Worm (Caenorhabditis elegans) whole organism, young adult: ENCODE measurements around the gene K10C2.12.

Experiments
- F49E8.2 ChIP-seq: sonication (generic microtip); optimal IDR thresholded peaks from 3 replicates; lab custom pipeline; 2017; ENCODE audit warnings: missing genetic modification characterization, mild to moderate bottlenecking, missing compliant biosample characterization, antibody characterized with exemption, moderate library complexity; ENCODE audit not compliant: insufficient read depth
- T07F8.4 ChIP-seq: sonication (generic microtip); optimal IDR thresholded peaks from 2 replicates; lab custom pipeline; 2016; ENCODE audit warnings: mild to moderate bottlenecking, missing genetic modification characterization, moderate library complexity, missing compliant biosample characterization
- ets-4 ChIP-seq: fragments of 200-800 bp; sonication (Bioruptor generic); optimal IDR thresholded peaks from 2 replicates; lab custom pipeline; 2018; ENCODE audit warnings: mild to moderate bottlenecking, missing genetic modification characterization, missing compliant biosample characterization
- madf-10 ChIP-seq: sonication (generic microtip); optimal IDR thresholded peaks from 2 replicates; lab custom pipeline; 2016; ENCODE audit warnings: mild to moderate bottlenecking, missing genetic modification characterization, missing compliant biosample characterization
- snpc-3.4 ChIP-seq: sonication (generic microtip); optimal IDR thresholded peaks from 2 replicates; lab custom pipeline; 2017; ENCODE audit warnings: missing genetic modification characterization, mild to moderate bottlenecking, missing compliant biosample characterization, antibody characterized with exemption, moderate library complexity, missing genotype, missing genetic modification reagents

DNA sequence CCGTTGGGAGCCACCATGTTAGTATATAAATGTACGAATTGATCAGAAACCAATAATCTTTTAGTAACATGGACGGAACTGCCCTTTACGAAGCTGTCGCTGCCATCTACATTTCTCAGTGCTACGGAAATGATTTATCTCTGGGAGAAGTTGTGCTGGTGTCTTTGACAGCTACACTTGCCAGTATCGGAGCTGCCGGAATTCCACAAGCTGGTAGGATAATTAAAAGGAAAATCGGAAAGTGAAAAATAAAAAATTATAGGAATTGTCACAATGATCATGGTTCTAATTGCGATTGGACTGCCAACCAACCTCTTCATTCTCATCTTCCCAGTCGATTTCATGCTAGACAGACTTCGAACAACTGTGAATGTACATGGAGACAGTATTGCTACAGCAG, 14.7 kb downstream of the K10C2.12 start:
- no peak for TF ChIP-seq T07F8.4 (tag; lab: Kevin White, UChicago)
- TF ChIP-seq madf-10 (tag; lab: Kevin White, UChicago), result no peak
- no peak for TF ChIP-seq F49E8.2 (tag; lab: Kevin White, UChicago)
- no peak for TF ChIP-seq snpc-3.4 (tag; lab: Kevin White, UChicago)
- TF ChIP-seq ets-4 (GFP tag; lab: Kevin White, UChicago), result no peak
